Fruit fly (Drosophila melanogaster) whole organism, wandering third instar larva: ENCODE measurements around the gene rdog.

ENCODE experiments used
- CG32264 ChIP-seq: fragments of 200-800 bp; sonication (Bioruptor generic); optimal IDR thresholded peaks from 2 replicates; lab custom pipeline; 2016; ENCODE audit warnings: missing biosample characterization, missing genetic modification characterization
- CG9705 ChIP-seq: fragments of 200-800 bp; sonication (Bioruptor generic); optimal IDR thresholded peaks from 2 replicates; lab custom pipeline; 2018; ENCODE audit warnings: missing biosample characterization, mild to moderate bottlenecking, missing genetic modification characterization
- Hr78 ChIP-seq: fragments of >200 bp; optimal IDR thresholded peaks from 2 replicates; lab custom pipeline; 2017; ENCODE audit warnings: missing biosample characterization, missing genetic modification characterization
- Mio ChIP-seq: sonication (Bioruptor generic); optimal IDR thresholded peaks from 2 replicates; lab custom pipeline; 2016; ENCODE audit warnings: missing biosample characterization, missing genetic modification characterization
- OdsH ChIP-seq: fragments of 200-800 bp; sonication (Bioruptor generic); optimal IDR thresholded peaks from 2 replicates; lab custom pipeline; 2016; ENCODE audit warnings: missing biosample characterization, mild to moderate bottlenecking, missing genetic modification characterization
- Rel ChIP-seq, 2 experiments: fragments of 200-800 bp; sonication (Bioruptor generic) in 1 of 2; optimal IDR thresholded peaks; 2 replicates in 1 of 2; 3 replicates in 1 of 2; lab custom pipeline; 2016 to 2019; ENCODE audit warnings: mild to moderate bottlenecking in 2 of 2, missing biosample characterization in 2 of 2, missing genetic modification characterization in 2 of 2, moderate library complexity in 1 of 2
- br ChIP-seq: fragments of 200-800 bp; sonication (Bioruptor generic); optimal IDR thresholded peaks from 2 replicates; lab custom pipeline; 2016; ENCODE audit warnings: missing biosample characterization, missing genetic modification characterization
- brk ChIP-seq: fragments of 200-800 bp; sonication (Bioruptor generic); optimal IDR thresholded peaks from 2 replicates; lab custom pipeline; 2016; ENCODE audit warnings: missing biosample characterization, mild to moderate bottlenecking, missing genetic modification characterization
- ey ChIP-seq: fragments of 200-800 bp; sonication (Bioruptor generic); optimal IDR thresholded peaks from 2 replicates; lab custom pipeline; 2016; ENCODE audit warnings: missing biosample characterization, missing genetic modification characterization
- fru ChIP-seq: fragments of 200-800 bp; sonication (Bioruptor generic); optimal IDR thresholded peaks from 3 replicates; lab custom pipeline; 2016; ENCODE audit warnings: missing biosample characterization, mild to moderate bottlenecking, missing genetic modification characterization
- lola ChIP-seq: fragments of >200 bp; optimal IDR thresholded peaks from 2 replicates; lab custom pipeline; 2017; ENCODE audit warnings: missing biosample characterization, missing genetic modification characterization
- psq ChIP-seq: fragments of 200-800 bp; sonication (Bioruptor generic); optimal IDR thresholded peaks from 3 replicates; lab custom pipeline; 2017; ENCODE audit warnings: missing biosample characterization, mild to moderate bottlenecking, missing genetic modification characterization, moderate library complexity
- tai ChIP-seq: sonication (Bioruptor generic); optimal IDR thresholded peaks from 2 replicates; lab custom pipeline; 2016; ENCODE audit warnings: missing biosample characterization, missing genetic modification characterization
- usp ChIP-seq: fragments of >200 bp; optimal IDR thresholded peaks from 2 replicates; lab custom pipeline; 2017; ENCODE audit warnings: missing biosample characterization, missing genetic modification characterization

DNA sequence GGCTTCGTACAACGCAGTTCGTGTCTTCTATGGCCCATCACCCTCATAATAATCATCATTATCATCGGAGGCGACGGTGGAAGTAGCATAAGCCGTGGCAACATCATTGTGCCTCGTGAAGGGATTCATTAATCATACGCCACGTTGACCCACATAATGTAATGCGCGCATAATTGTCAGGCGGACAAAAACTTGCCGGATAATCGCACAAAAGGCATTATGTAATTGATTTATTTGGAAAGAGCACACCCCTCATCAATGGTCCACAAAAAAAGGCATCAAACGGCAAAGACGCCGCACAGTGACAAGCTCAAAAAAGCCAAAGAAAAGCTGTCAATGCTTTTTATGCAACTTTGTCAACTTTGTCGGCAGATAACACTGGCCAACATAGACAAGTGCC is 40.4 kb downstream of the rdog start:
- TF ChIP-seq lola (GFP tag; lab: Kevin White, UChicago), result no peak
- no peak for TF ChIP-seq psq
- no peak for TF ChIP-seq brk
- TF ChIP-seq Rel (GFP tag; optimal IDR thresholded peaks at IDR 0.05; lab: Kevin White, UChicago), result no peak
- no peak for TF ChIP-seq Rel (tag; optimal IDR thresholded peaks at IDR 0.05; lab: Kevin White, UChicago)
- TF ChIP-seq br (GFP tag; lab: Kevin White, UChicago), result no peak
- TF ChIP-seq fru (GFP tag; lab: Kevin White, UChicago), result no peak
- no peak for TF ChIP-seq CG32264 (GFP tag; lab: Kevin White, UChicago)
- no peak for TF ChIP-seq Hr78 (GFP tag; lab: Kevin White, UChicago)
- no peak for TF ChIP-seq usp
- no peak for TF ChIP-seq tai
- TF ChIP-seq ey, result no peak
- no peak for TF ChIP-seq Mio
- TF ChIP-seq OdsH (GFP tag; lab: Kevin White, UChicago), result no peak
- TF ChIP-seq CG9705 (GFP tag; lab: Kevin White, UChicago), result no peak
